Worm (Caenorhabditis elegans): Measurements from ENCODE around the gene C43F9.5.

ce11 chrIV:10574471-10574870, 16.1 kb downstream of the C43F9.5 start:
- TF ChIP-seq ztf-11 (tag; optimal IDR thresholded peaks at IDR 0.05) (no peak), blmp-1 (tag; optimal IDR thresholded peaks at IDR 0.05) (no peak), ceh-43 (GFP tag; optimal IDR thresholded peaks at IDR 0.05) (no peak), lsy-2 (tag; optimal IDR thresholded peaks at IDR 0.05) (no peak), lin-32 (GFP tag; optimal IDR thresholded peaks at IDR 0.05) (no peak), snpc-4 (tag; optimal IDR thresholded peaks at IDR 0.05) (no peak), elt-3 (tag; optimal IDR thresholded peaks at IDR 0.05) (no peak), drap-1 (GFP tag; optimal IDR thresholded peaks at IDR 0.05) (no peak), ces-1 (GFP tag; optimal IDR thresholded peaks at IDR 0.05) (peak; percentile 35), pha-4 (tag; optimal IDR thresholded peaks at IDR 0.05) (no peak)
